Worm (Caenorhabditis elegans): ENCODE data around the gene pud-4.

- TF ChIP-seq elt-2 (tag; optimal IDR thresholded peaks at IDR 0.05) (no peak), tbx-7 (tag; optimal IDR thresholded peaks at IDR 0.05) (no peak)
Measured at ce11 chrV:2292240-2292639, 34.2 kb upstream of the pud-4 start, which contains the start of gene nhr-115.

Measured in whole organism, late embryonic.